Worm (Caenorhabditis elegans) whole organism, L2 larva: Measurements from ENCODE around the gene F58B4.3.

ENCODE experiments used
- elt-1 ChIP-seq: fragments of 150-350 bp; optimal IDR thresholded peaks from 2 replicates; lab custom pipeline; 2014; ENCODE audit warnings: missing biosample characterization, missing genetic modification characterization
- unc-62 ChIP-seq: fragments of 150-350 bp; optimal IDR thresholded peaks from 2 replicates; lab custom pipeline; 2014; ENCODE audit warnings: missing biosample characterization, missing genetic modification reagents, missing genetic modification characterization

DNA sequence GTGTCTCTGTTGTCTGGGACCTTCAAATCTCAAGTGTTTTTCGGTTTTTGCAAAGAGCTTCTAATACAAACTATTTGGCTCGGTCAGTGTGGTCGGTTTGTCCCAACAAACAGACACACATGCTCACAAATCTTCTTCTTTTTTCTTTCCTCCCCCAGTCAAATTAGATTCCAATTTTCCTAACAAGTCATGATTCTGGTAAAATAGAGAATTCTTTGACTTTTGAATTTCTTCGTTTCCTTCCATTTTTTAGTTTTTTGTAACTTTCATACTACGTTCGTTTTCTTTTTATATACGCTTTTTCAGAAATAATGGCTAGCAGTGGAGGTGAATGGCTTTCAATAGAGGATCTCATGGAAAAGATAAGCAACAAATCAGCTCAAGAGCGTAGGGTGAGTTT, 25.9 kb upstream of the F58B4.3 start, which contains the start of gene F32D8.15:
- TF ChIP-seq unc-62 (GFP tag; lab: Kevin White, UChicago) (no peak), elt-1 (tag; lab: Kevin White, UChicago) (no peak)
